Worm (Caenorhabditis elegans) whole organism, young adult: ENCODE data around the gene F26F4.9.
A peak's percentile ranks its signal among the peaks of the same experiment; 100 is the strongest.

Experiments used
- B0035.1 ChIP-seq: sonication (generic microtip); optimal IDR thresholded peaks from 2 replicates; lab custom pipeline; 2016; ENCODE audit warnings: missing genetic modification characterization, mild to moderate bottlenecking, missing compliant biosample characterization, missing genotype, missing genetic modification reagents
- B0261.1 ChIP-seq: sonication (generic microtip); optimal IDR thresholded peaks from 2 replicates; lab custom pipeline; 2016; ENCODE audit warnings: mild to moderate bottlenecking, missing genetic modification characterization, moderate library complexity, missing compliant biosample characterization
- C06A6.2 ChIP-seq: fragments of 200-800 bp; sonication (Bioruptor generic); conservative IDR thresholded peaks from 2 replicates; pipeline ENCODE4 v1.3.6; 2022; ENCODE audit warnings: missing genetic modification characterization, missing compliant biosample characterization
- D2030.7 ChIP-seq: fragments of 200-800 bp; sonication (Bioruptor generic); IDR thresholded peaks from 2 replicates; pipeline ENCODE4 v1.3.6; 2022; ENCODE audit warnings: missing genetic modification reagents, missing genetic modification characterization, missing compliant biosample characterization
- F10E7.11 ChIP-seq: sonication (generic microtip); optimal IDR thresholded peaks from 2 replicates; lab custom pipeline; 2017; ENCODE audit warnings: mild to moderate bottlenecking, missing genetic modification characterization, moderate library complexity, missing compliant biosample characterization
- F49E8.2 ChIP-seq: sonication (generic microtip); optimal IDR thresholded peaks from 3 replicates; lab custom pipeline; 2017; ENCODE audit warnings: missing genetic modification characterization, mild to moderate bottlenecking, missing compliant biosample characterization, antibody characterized with exemption, moderate library complexity; ENCODE audit not compliant: insufficient read depth
- K11D2.4 ChIP-seq: fragments of 200-800 bp; sonication (Bioruptor generic); IDR thresholded peaks from 2 replicates; pipeline ENCODE4 v1.3.6; 2022; ENCODE audit warnings: missing genetic modification reagents, missing genetic modification characterization, missing compliant biosample characterization
- K12H6.12 ChIP-seq: fragments of 200-800 bp; sonication (Bioruptor generic); optimal IDR thresholded peaks from 2 replicates; lab custom pipeline; 2018; ENCODE audit warnings: mild to moderate bottlenecking, missing genetic modification characterization, missing compliant biosample characterization
- T07F8.4 ChIP-seq: sonication (generic microtip); optimal IDR thresholded peaks from 2 replicates; lab custom pipeline; 2016; ENCODE audit warnings: mild to moderate bottlenecking, missing genetic modification characterization, moderate library complexity, missing compliant biosample characterization
- T26A5.8 ChIP-seq: sonication (generic microtip); optimal IDR thresholded peaks from 2 replicates; lab custom pipeline; 2016; ENCODE audit warnings: missing genetic modification characterization, missing compliant biosample characterization
- Y67H2A.10 ChIP-seq: fragments of 200-800 bp; sonication (Bioruptor generic); conservative IDR thresholded peaks from 2 replicates; pipeline ENCODE4 v1.3.6; 2022; ENCODE audit warnings: missing genetic modification reagents, missing genetic modification characterization, missing compliant biosample characterization
- ZK185.1 ChIP-seq: sonication (generic microtip); optimal IDR thresholded peaks from 2 replicates; lab custom pipeline; 2016; ENCODE audit warnings: mild to moderate bottlenecking, missing genetic modification characterization, missing compliant biosample characterization; ENCODE audit not compliant: poor library complexity, severe bottlenecking
- akir-1 ChIP-seq: fragments of 200-800 bp; sonication (Bioruptor generic); optimal IDR thresholded peaks from 2 replicates; lab custom pipeline; 2018; ENCODE audit warnings: mild to moderate bottlenecking, missing genetic modification characterization, moderate library complexity, missing compliant biosample characterization
- aptf-2 ChIP-seq: fragments of 200-800 bp; sonication (Bioruptor generic); conservative IDR thresholded peaks from 2 replicates; pipeline ENCODE4 v1.3.6; 2022; ENCODE audit warnings: missing genetic modification reagents, missing genetic modification characterization, missing compliant biosample characterization
- atf-7 ChIP-seq: sonication (generic microtip); optimal IDR thresholded peaks from 2 replicates; lab custom pipeline; 2017; ENCODE audit warnings: mild to moderate bottlenecking, missing genetic modification characterization, missing compliant biosample characterization
- attf-5 ChIP-seq: fragments of 200-800 bp; sonication (Bioruptor generic); optimal IDR thresholded peaks from 2 replicates; lab custom pipeline; 2018; ENCODE audit warnings: mild to moderate bottlenecking, missing genetic modification characterization, missing compliant biosample characterization
- bed-2 ChIP-seq: fragments of 200-800 bp; sonication (Bioruptor generic); IDR thresholded peaks from 2 replicates; pipeline ENCODE4 v1.3.6; 2022; ENCODE audit warnings: missing genetic modification reagents, missing genetic modification characterization, missing compliant biosample characterization
- cebp-1 ChIP-seq, 2 experiments: fragments of 200-800 bp in 1 of 2; sonication (Bioruptor generic) in 1 of 2; sonication (generic microtip) in 1 of 2; IDR thresholded peaks in 1 of 2; optimal IDR thresholded peaks in 1 of 2; 2 replicates each; pipeline versions ENCODE4 v1.3.6 to Lab custom; 2017 to 2022; ENCODE audit warnings: missing compliant biosample characterization in 2 of 2, missing genetic modification characterization in 2 of 2, mild to moderate bottlenecking in 1 of 2, missing genetic modification reagents in 1 of 2, moderate library complexity in 1 of 2
- ceh-27 ChIP-seq: fragments of 200-800 bp; sonication (Bioruptor generic); optimal IDR thresholded peaks from 2 replicates; lab custom pipeline; 2018; ENCODE audit warnings: mild to moderate bottlenecking, missing genetic modification characterization, moderate library complexity, missing compliant biosample characterization
- ceh-79 ChIP-seq: sonication (generic microtip); optimal IDR thresholded peaks from 2 replicates; lab custom pipeline; 2017; ENCODE audit warnings: mild to moderate bottlenecking, missing genetic modification characterization, missing compliant biosample characterization
- chd-7 ChIP-seq: sonication (generic microtip); optimal IDR thresholded peaks from 2 replicates; lab custom pipeline; 2016; ENCODE audit warnings: mild to moderate bottlenecking, missing genetic modification characterization, moderate library complexity, missing compliant biosample characterization
- die-1 ChIP-seq: sonication (generic microtip); optimal IDR thresholded peaks from 2 replicates; lab custom pipeline; 2016; ENCODE audit warnings: missing genotype, mild to moderate bottlenecking, missing genetic modification characterization, missing compliant biosample characterization
- egrh-3 ChIP-seq: fragments of 200-800 bp; sonication (Bioruptor generic); IDR thresholded peaks from 2 replicates; pipeline ENCODE4 v1.3.6; 2022; ENCODE audit warnings: missing genetic modification reagents, missing genetic modification characterization, missing compliant biosample characterization
- hlh-26 ChIP-seq: fragments of 200-800 bp; sonication (Bioruptor generic); conservative IDR thresholded peaks from 2 replicates; pipeline ENCODE4 v1.3.6; 2022; ENCODE audit warnings: missing genetic modification reagents, missing genetic modification characterization, missing compliant biosample characterization
- hrde-1 ChIP-seq: sonication (generic microtip); optimal IDR thresholded peaks from 2 replicates; lab custom pipeline; 2016; ENCODE audit warnings: missing genetic modification characterization, mild to moderate bottlenecking, missing compliant biosample characterization, moderate library complexity, missing genotype, missing genetic modification reagents, borderline replicate concordance
- lin-26 ChIP-seq: fragments of 200-800 bp; sonication (Bioruptor generic); IDR thresholded peaks from 2 replicates; pipeline ENCODE4 v1.3.6; 2022; ENCODE audit warnings: missing genetic modification reagents, missing genetic modification characterization, missing compliant biosample characterization
- lin-35 ChIP-seq, 3 experiments: fragments of 150-350 bp in 2 of 3; sonication (generic microtip) in 1 of 3; optimal IDR thresholded peaks; 2 replicates each; lab custom pipeline; 2014 to 2018; ENCODE audit warnings: missing biosample characterization in 3 of 3, missing genetic modification characterization in 3 of 3, missing genetic modification reagents in 3 of 3
- lin-40 ChIP-seq: sonication (generic microtip); optimal IDR thresholded peaks from 2 replicates; lab custom pipeline; 2016; ENCODE audit warnings: missing genetic modification characterization, mild to moderate bottlenecking, missing compliant biosample characterization, missing genotype, missing genetic modification reagents
- lir-1 ChIP-seq: fragments of 200-800 bp; sonication (Bioruptor generic); conservative IDR thresholded peaks from 2 replicates; pipeline ENCODE4 v1.3.6; 2022; ENCODE audit warnings: missing genetic modification reagents, missing genetic modification characterization, missing compliant biosample characterization
- lsl-1 ChIP-seq: fragments of 200-800 bp; sonication (Bioruptor generic); optimal IDR thresholded peaks from 2 replicates; lab custom pipeline; 2018; ENCODE audit warnings: mild to moderate bottlenecking, missing genetic modification characterization, moderate library complexity, missing compliant biosample characterization
- lsy-27 ChIP-seq: sonication (generic microtip); optimal IDR thresholded peaks from 2 replicates; lab custom pipeline; 2017; ENCODE audit warnings: missing genetic modification characterization, mild to moderate bottlenecking, missing compliant biosample characterization, antibody characterized with exemption, missing genotype, borderline replicate concordance; ENCODE audit not compliant: insufficient read depth
- madf-3 ChIP-seq: fragments of 200-800 bp; sonication (Bioruptor generic); IDR thresholded peaks from 2 replicates; pipeline ENCODE4 v1.3.6; 2022; ENCODE audit warnings: missing genetic modification reagents, missing genetic modification characterization, missing compliant biosample characterization
- madf-6 ChIP-seq: fragments of 200-800 bp; sonication (Bioruptor generic); IDR thresholded peaks from 2 replicates; pipeline ENCODE4 v1.3.6; 2022; ENCODE audit warnings: missing genetic modification reagents, missing genetic modification characterization, missing compliant biosample characterization
- madf-8 ChIP-seq: fragments of 200-800 bp; sonication (Bioruptor generic); conservative IDR thresholded peaks from 2 replicates; pipeline ENCODE4 v1.3.6; 2022; ENCODE audit warnings: missing genetic modification reagents, missing genetic modification characterization, missing compliant biosample characterization
- mcd-1 ChIP-seq: fragments of 200-800 bp; sonication (Bioruptor generic); IDR thresholded peaks from 2 replicates; pipeline ENCODE4 v1.3.6; 2022; ENCODE audit warnings: missing genetic modification reagents, missing genetic modification characterization, missing compliant biosample characterization
- mes-4 ChIP-seq: sonication (generic microtip); optimal IDR thresholded peaks from 2 replicates; lab custom pipeline; 2016; ENCODE audit warnings: missing genotype, missing genetic modification characterization, missing compliant biosample characterization
- nfyb-1 ChIP-seq: fragments of 200-800 bp; sonication (Bioruptor generic); IDR thresholded peaks from 2 replicates; pipeline ENCODE4 v1.3.6; 2022; ENCODE audit warnings: missing genetic modification reagents, missing genetic modification characterization, missing compliant biosample characterization
- nhr-120 ChIP-seq: fragments of 200-800 bp; sonication (Bioruptor generic); IDR thresholded peaks from 2 replicates; pipeline ENCODE4 v1.3.6; 2022; ENCODE audit warnings: missing genetic modification characterization, missing compliant biosample characterization
- nhr-80 ChIP-seq: sonication (generic microtip); optimal IDR thresholded peaks from 2 replicates; lab custom pipeline; 2016; ENCODE audit warnings: missing genetic modification characterization, missing compliant biosample characterization
- sea-2 ChIP-seq: fragments of 200-800 bp; sonication (Bioruptor generic); IDR thresholded peaks from 2 replicates; pipeline ENCODE4 v1.3.6; 2022; ENCODE audit warnings: missing genetic modification characterization, missing compliant biosample characterization
- snpc-3.4 ChIP-seq: sonication (generic microtip); optimal IDR thresholded peaks from 2 replicates; lab custom pipeline; 2017; ENCODE audit warnings: missing genetic modification characterization, mild to moderate bottlenecking, missing compliant biosample characterization, antibody characterized with exemption, moderate library complexity, missing genotype, missing genetic modification reagents
- sptf-2 ChIP-seq: fragments of 200-800 bp; sonication (Bioruptor generic); optimal IDR thresholded peaks from 2 replicates; lab custom pipeline; 2018; ENCODE audit warnings: mild to moderate bottlenecking, missing genetic modification characterization, missing compliant biosample characterization
- tbx-9 ChIP-seq: sonication (generic microtip); optimal IDR thresholded peaks from 2 replicates; lab custom pipeline; 2016; ENCODE audit warnings: borderline replicate concordance, missing genetic modification characterization, inconsistent platforms, missing compliant biosample characterization
- unc-62 ChIP-seq: fragments of 150-350 bp; optimal IDR thresholded peaks from 2 replicates; lab custom pipeline; 2014; ENCODE audit warnings: missing biosample characterization, missing genetic modification reagents, missing genetic modification characterization
- xnd-1 ChIP-seq: sonication (generic microtip); optimal IDR thresholded peaks from 2 replicates; lab custom pipeline; 2016; ENCODE audit warnings: missing genotype, missing genetic modification reagents, missing genetic modification characterization, missing compliant biosample characterization
- zfh-2 ChIP-seq: fragments of 200-800 bp; sonication (Bioruptor generic); conservative IDR thresholded peaks from 2 replicates; pipeline ENCODE4 v1.3.6; 2022; ENCODE audit warnings: missing genetic modification reagents, missing genetic modification characterization, missing compliant biosample characterization
- ztf-3 ChIP-seq: fragments of 200-800 bp; sonication (Bioruptor generic); optimal IDR thresholded peaks from 2 replicates; lab custom pipeline; 2018; ENCODE audit warnings: mild to moderate bottlenecking, missing genetic modification characterization, missing compliant biosample characterization

F26F4.9 gene

ce11 chrIII:4900260-4900659 is 12.1 kb downstream of the F26F4.9 start, which contains the start of gene tag-340 (continued):
- no peak for TF ChIP-seq sptf-2 (GFP tag; lab: Kevin White, UChicago)
- no peak for TF ChIP-seq mcd-1 (GFP tag; lab: Robert Waterston, UW)
- TF ChIP-seq hlh-26 (GFP tag; lab: Robert Waterston, UW) = no peak
- no peak for TF ChIP-seq T26A5.8 (tag; lab: Kevin White, UChicago)
- TF ChIP-seq ceh-79 (tag; lab: Kevin White, UChicago) = no peak
- TF ChIP-seq xnd-1 (tag; lab: Kevin White, UChicago) = peak; percentile 51
- no peak for TF ChIP-seq bed-2 (GFP tag; lab: Robert Waterston, UW)
- TF ChIP-seq F10E7.11 (tag; lab: Kevin White, UChicago) = no peak
- TF ChIP-seq snpc-3.4 (tag; lab: Kevin White, UChicago) = peak; percentile 63
- no peak for TF ChIP-seq zfh-2
- no peak for TF ChIP-seq B0035.1
- no peak for TF ChIP-seq lin-35 (GFP tag; optimal IDR thresholded peaks at IDR 0.05; lab: Kevin White, UChicago)
- no peak for TF ChIP-seq F49E8.2 (tag; lab: Kevin White, UChicago)
- no peak for TF ChIP-seq ZK185.1 (tag; lab: Kevin White, UChicago)
- TF ChIP-seq madf-3 (GFP tag; lab: Robert Waterston, UW) = no peak
- TF ChIP-seq tbx-9 (tag; lab: Kevin White, UChicago) = no peak
- no peak for TF ChIP-seq lin-26 (GFP tag; lab: Robert Waterston, UW)
- TF ChIP-seq T07F8.4 (tag; lab: Kevin White, UChicago) = no peak
- no peak for TF ChIP-seq akir-1
- peak; percentile 63 for TF ChIP-seq D2030.7
- TF ChIP-seq lir-1 = no peak
- TF ChIP-seq ztf-3 = no peak
- no peak for TF ChIP-seq nhr-120
- TF ChIP-seq lsl-1 = peak; percentile 88
- TF ChIP-seq madf-6 (GFP tag; lab: Robert Waterston, UW) = peak; percentile 85
- no peak for TF ChIP-seq aptf-2 (GFP tag; lab: Robert Waterston, UW)

ce11 chrIII:4899728-4900127 is 12.6 kb downstream of the F26F4.9 start:
- TF ChIP-seq nhr-80 (tag; lab: Kevin White, UChicago) (peak; percentile 99), lin-40 (tag; lab: Kevin White, UChicago) (peak; percentile 99), die-1 (peak; percentile 91), K11D2.4 (GFP tag; lab: Robert Waterston, UW) (peak; percentile 98), C06A6.2 (GFP tag; lab: Robert Waterston, UW) (peak; percentile 100), madf-8 (GFP tag; lab: Robert Waterston, UW) (peak; percentile 47), cebp-1 (GFP tag; IDR thresholded peaks at IDR 0.05; lab: Robert Waterston, UW) (peak; percentile 87), cebp-1 (tag; optimal IDR thresholded peaks at IDR 0.05; lab: Kevin White, UChicago) (peak; percentile 98), B0261.1 (peak; percentile 37), lsl-1 (peak; percentile 49), egrh-3 (GFP tag; lab: Robert Waterston, UW) (peak; percentile 70), K12H6.12 (tag; lab: Kevin White, UChicago) (peak; percentile 100), Y67H2A.10 (GFP tag; lab: Robert Waterston, UW) (peak; percentile 89), chd-7 (peak; percentile 100), attf-5 (GFP tag; lab: Kevin White, UChicago) (peak; percentile 99), nfyb-1 (GFP tag; lab: Robert Waterston, UW) (peak; percentile 99), ceh-27 (GFP tag; lab: Kevin White, UChicago) (peak; percentile 100), unc-62 (GFP tag; lab: Kevin White, UChicago) (peak; percentile 77), atf-7 (tag; lab: Kevin White, UChicago) (peak; percentile 100), lir-1 (peak; percentile 96), mes-4 (tag; lab: Kevin White, UChicago) (no peak), sea-2 (GFP tag; lab: Robert Waterston, UW) (peak; percentile 97), hrde-1 (tag; lab: Kevin White, UChicago) (no peak), aptf-2 (GFP tag; lab: Robert Waterston, UW) (peak; percentile 73; the same call in 1 of the 2 replicates), lsy-27 (tag; lab: Kevin White, UChicago) (no peak)
